Worm (Caenorhabditis elegans) whole organism, young adult: Measurements from ENCODE around the gene Y73B6BL.288.

Source experiments
- B0019.2 ChIP-seq: fragments of 200-800 bp; sonication (Bioruptor generic); conservative IDR thresholded peaks from 2 replicates; pipeline ENCODE4 v1.3.6; 2022; ENCODE audit warnings: missing genetic modification reagents, missing genetic modification characterization, missing compliant biosample characterization
- B0261.1 ChIP-seq: sonication (generic microtip); optimal IDR thresholded peaks from 2 replicates; lab custom pipeline; 2016; ENCODE audit warnings: mild to moderate bottlenecking, missing genetic modification characterization, moderate library complexity, missing compliant biosample characterization
- C06A6.2 ChIP-seq: fragments of 200-800 bp; sonication (Bioruptor generic); conservative IDR thresholded peaks from 2 replicates; pipeline ENCODE4 v1.3.6; 2022; ENCODE audit warnings: missing genetic modification characterization, missing compliant biosample characterization
- C17E4.6 ChIP-seq: fragments of 200-800 bp; sonication (Bioruptor generic); IDR thresholded peaks from 2 replicates; pipeline ENCODE4 v1.3.6; 2022; ENCODE audit warnings: missing genetic modification reagents, missing genetic modification characterization, missing compliant biosample characterization
- F39B2.1 ChIP-seq: fragments of 200-800 bp; sonication (Bioruptor generic); IDR thresholded peaks from 2 replicates; pipeline ENCODE4 v1.3.6; 2022; ENCODE audit warnings: missing genetic modification reagents, missing genetic modification characterization, missing compliant biosample characterization
- F49E8.2 ChIP-seq: sonication (generic microtip); optimal IDR thresholded peaks from 3 replicates; lab custom pipeline; 2017; ENCODE audit warnings: missing genetic modification characterization, mild to moderate bottlenecking, missing compliant biosample characterization, antibody characterized with exemption, moderate library complexity; ENCODE audit not compliant: insufficient read depth
- Y95B8A.8 ChIP-seq: fragments of 200-800 bp; sonication (Bioruptor generic); IDR thresholded peaks from 2 replicates; pipeline ENCODE4 v1.3.6; 2022; ENCODE audit warnings: missing genetic modification reagents, missing genetic modification characterization, missing compliant biosample characterization
- akir-1 ChIP-seq: fragments of 200-800 bp; sonication (Bioruptor generic); optimal IDR thresholded peaks from 2 replicates; lab custom pipeline; 2018; ENCODE audit warnings: mild to moderate bottlenecking, missing genetic modification characterization, moderate library complexity, missing compliant biosample characterization
- aptf-3 ChIP-seq: fragments of 200-800 bp; sonication (Bioruptor generic); IDR thresholded peaks from 2 replicates; pipeline ENCODE4 v1.3.6; 2022; ENCODE audit warnings: missing genetic modification characterization, missing compliant biosample characterization
- atf-7 ChIP-seq: sonication (generic microtip); optimal IDR thresholded peaks from 2 replicates; lab custom pipeline; 2017; ENCODE audit warnings: mild to moderate bottlenecking, missing genetic modification characterization, missing compliant biosample characterization
- attf-5 ChIP-seq: fragments of 200-800 bp; sonication (Bioruptor generic); optimal IDR thresholded peaks from 2 replicates; lab custom pipeline; 2018; ENCODE audit warnings: mild to moderate bottlenecking, missing genetic modification characterization, missing compliant biosample characterization
- bed-2 ChIP-seq: fragments of 200-800 bp; sonication (Bioruptor generic); IDR thresholded peaks from 2 replicates; pipeline ENCODE4 v1.3.6; 2022; ENCODE audit warnings: missing genetic modification reagents, missing genetic modification characterization, missing compliant biosample characterization
- ceh-79 ChIP-seq: sonication (generic microtip); optimal IDR thresholded peaks from 2 replicates; lab custom pipeline; 2017; ENCODE audit warnings: mild to moderate bottlenecking, missing genetic modification characterization, missing compliant biosample characterization
- chd-7 ChIP-seq: sonication (generic microtip); optimal IDR thresholded peaks from 2 replicates; lab custom pipeline; 2016; ENCODE audit warnings: mild to moderate bottlenecking, missing genetic modification characterization, moderate library complexity, missing compliant biosample characterization
- dox-1 ChIP-seq: fragments of 200-800 bp; sonication (Bioruptor generic); IDR thresholded peaks from 2 replicates; pipeline ENCODE4 v1.3.6; 2022; ENCODE audit warnings: missing genetic modification reagents, missing genetic modification characterization, missing compliant biosample characterization
- egl-18 ChIP-seq: fragments of 200-800 bp; sonication (Bioruptor generic); IDR thresholded peaks from 2 replicates; pipeline ENCODE4 v1.3.6; 2022; ENCODE audit warnings: missing genetic modification reagents, missing genetic modification characterization, missing compliant biosample characterization
- egl-44 ChIP-seq: fragments of 200-800 bp; sonication (Bioruptor generic); IDR thresholded peaks from 2 replicates; pipeline ENCODE4 v1.3.6; 2022; ENCODE audit warnings: missing genetic modification reagents, missing genetic modification characterization, missing compliant biosample characterization
- egrh-3 ChIP-seq: fragments of 200-800 bp; sonication (Bioruptor generic); IDR thresholded peaks from 2 replicates; pipeline ENCODE4 v1.3.6; 2022; ENCODE audit warnings: missing genetic modification reagents, missing genetic modification characterization, missing compliant biosample characterization
- ekl-4 ChIP-seq: fragments of 200-800 bp; sonication (Bioruptor generic); IDR thresholded peaks from 2 replicates; pipeline ENCODE4 v1.3.6; 2022; ENCODE audit warnings: missing genetic modification reagents, missing genetic modification characterization, missing compliant biosample characterization
- hmg-1.2 ChIP-seq: fragments of 200-800 bp; sonication (Bioruptor generic); IDR thresholded peaks from 2 replicates; pipeline ENCODE4 v1.3.6; 2022; ENCODE audit warnings: missing genetic modification reagents, missing genetic modification characterization, missing compliant biosample characterization
- hmg-20 ChIP-seq: fragments of 200-800 bp; sonication (Bioruptor generic); IDR thresholded peaks from 2 replicates; pipeline ENCODE4 v1.3.6; 2022; ENCODE audit warnings: missing genetic modification reagents, missing genetic modification characterization, missing compliant biosample characterization
- hrde-1 ChIP-seq: sonication (generic microtip); optimal IDR thresholded peaks from 2 replicates; lab custom pipeline; 2016; ENCODE audit warnings: missing genetic modification characterization, mild to moderate bottlenecking, missing compliant biosample characterization, moderate library complexity, missing genotype, missing genetic modification reagents, borderline replicate concordance
- hsf-1 ChIP-seq: fragments of 200-800 bp; sonication (Bioruptor generic); IDR thresholded peaks from 2 replicates; pipeline ENCODE4 v1.3.6; 2022; ENCODE audit warnings: missing genetic modification reagents, missing genetic modification characterization, missing compliant biosample characterization
- lin-35 ChIP-seq, 3 experiments: fragments of 150-350 bp in 2 of 3; sonication (generic microtip) in 1 of 3; optimal IDR thresholded peaks; 2 replicates each; lab custom pipeline; 2014 to 2018; ENCODE audit warnings: missing biosample characterization in 3 of 3, missing genetic modification characterization in 3 of 3, missing genetic modification reagents in 3 of 3
- lin-40 ChIP-seq: sonication (generic microtip); optimal IDR thresholded peaks from 2 replicates; lab custom pipeline; 2016; ENCODE audit warnings: missing genetic modification characterization, mild to moderate bottlenecking, missing compliant biosample characterization, missing genotype, missing genetic modification reagents
- lir-1 ChIP-seq: fragments of 200-800 bp; sonication (Bioruptor generic); conservative IDR thresholded peaks from 2 replicates; pipeline ENCODE4 v1.3.6; 2022; ENCODE audit warnings: missing genetic modification reagents, missing genetic modification characterization, missing compliant biosample characterization
- madf-3 ChIP-seq: fragments of 200-800 bp; sonication (Bioruptor generic); IDR thresholded peaks from 2 replicates; pipeline ENCODE4 v1.3.6; 2022; ENCODE audit warnings: missing genetic modification reagents, missing genetic modification characterization, missing compliant biosample characterization
- madf-8 ChIP-seq: fragments of 200-800 bp; sonication (Bioruptor generic); conservative IDR thresholded peaks from 2 replicates; pipeline ENCODE4 v1.3.6; 2022; ENCODE audit warnings: missing genetic modification reagents, missing genetic modification characterization, missing compliant biosample characterization
- mcd-1 ChIP-seq: fragments of 200-800 bp; sonication (Bioruptor generic); IDR thresholded peaks from 2 replicates; pipeline ENCODE4 v1.3.6; 2022; ENCODE audit warnings: missing genetic modification reagents, missing genetic modification characterization, missing compliant biosample characterization
- mxl-1 ChIP-seq: sonication (generic microtip); optimal IDR thresholded peaks from 2 replicates; lab custom pipeline; 2016; ENCODE audit warnings: missing genetic modification characterization, missing compliant biosample characterization
- nfya-1 ChIP-seq: sonication (generic microtip); optimal IDR thresholded peaks from 2 replicates; lab custom pipeline; 2017; ENCODE audit warnings: antibody characterized with exemption, missing compliant biosample characterization, missing genetic modification characterization, borderline replicate concordance; ENCODE audit not compliant: insufficient read depth
- nfyb-1 ChIP-seq: fragments of 200-800 bp; sonication (Bioruptor generic); IDR thresholded peaks from 2 replicates; pipeline ENCODE4 v1.3.6; 2022; ENCODE audit warnings: missing genetic modification reagents, missing genetic modification characterization, missing compliant biosample characterization
- nhr-80 ChIP-seq: sonication (generic microtip); optimal IDR thresholded peaks from 2 replicates; lab custom pipeline; 2016; ENCODE audit warnings: missing genetic modification characterization, missing compliant biosample characterization
- pha-4 ChIP-seq: fragments of 150-350 bp; sonication (generic microtip); optimal IDR thresholded peaks from 2 replicates; lab custom pipeline; 2014; ENCODE audit warnings: missing biosample characterization, missing genetic modification reagents, missing genetic modification characterization
- rcor-1 ChIP-seq: fragments of 200-800 bp; sonication (Bioruptor generic); IDR thresholded peaks from 2 replicates; pipeline ENCODE4 v1.3.6; 2022; ENCODE audit warnings: missing genetic modification reagents, missing genetic modification characterization, missing compliant biosample characterization
- repo-1 ChIP-seq: sonication (generic microtip); optimal IDR thresholded peaks from 2 replicates; lab custom pipeline; 2017; ENCODE audit warnings: mild to moderate bottlenecking, missing genetic modification characterization, missing compliant biosample characterization
- sea-2 ChIP-seq: fragments of 200-800 bp; sonication (Bioruptor generic); IDR thresholded peaks from 2 replicates; pipeline ENCODE4 v1.3.6; 2022; ENCODE audit warnings: missing genetic modification characterization, missing compliant biosample characterization
- snpc-1.1 ChIP-seq: sonication (generic microtip); optimal IDR thresholded peaks from 2 replicates; lab custom pipeline; 2017; ENCODE audit warnings: missing genetic modification characterization, mild to moderate bottlenecking, missing compliant biosample characterization, antibody characterized with exemption, moderate library complexity, missing genotype, missing genetic modification reagents; ENCODE audit not compliant: insufficient read depth
- snpc-3.4 ChIP-seq: sonication (generic microtip); optimal IDR thresholded peaks from 2 replicates; lab custom pipeline; 2017; ENCODE audit warnings: missing genetic modification characterization, mild to moderate bottlenecking, missing compliant biosample characterization, antibody characterized with exemption, moderate library complexity, missing genotype, missing genetic modification reagents
- somi-1 ChIP-seq: fragments of 200-800 bp; sonication (Bioruptor generic); optimal IDR thresholded peaks from 2 replicates; lab custom pipeline; 2018; ENCODE audit warnings: mild to moderate bottlenecking, missing genetic modification characterization, missing compliant biosample characterization
- sptf-2 ChIP-seq: fragments of 200-800 bp; sonication (Bioruptor generic); optimal IDR thresholded peaks from 2 replicates; lab custom pipeline; 2018; ENCODE audit warnings: mild to moderate bottlenecking, missing genetic modification characterization, missing compliant biosample characterization
- tbp1 ChIP-seq: fragments of 200-800 bp; sonication (Bioruptor generic); optimal IDR thresholded peaks from 2 replicates; lab custom pipeline; 2018; ENCODE audit warnings: mild to moderate bottlenecking, missing genetic modification characterization, missing compliant biosample characterization
- tlf-1 ChIP-seq: fragments of 200-800 bp; sonication (Bioruptor generic); optimal IDR thresholded peaks from 2 replicates; lab custom pipeline; 2018; ENCODE audit warnings: mild to moderate bottlenecking, missing genetic modification characterization, missing compliant biosample characterization
- zfh-2 ChIP-seq: fragments of 200-800 bp; sonication (Bioruptor generic); conservative IDR thresholded peaks from 2 replicates; pipeline ENCODE4 v1.3.6; 2022; ENCODE audit warnings: missing genetic modification reagents, missing genetic modification characterization, missing compliant biosample characterization
- ztf-26 ChIP-seq: sonication (generic microtip); optimal IDR thresholded peaks from 2 replicates; lab custom pipeline; 2017; ENCODE audit warnings: missing genetic modification characterization, missing compliant biosample characterization

Gene Y73B6BL.288

DNA sequence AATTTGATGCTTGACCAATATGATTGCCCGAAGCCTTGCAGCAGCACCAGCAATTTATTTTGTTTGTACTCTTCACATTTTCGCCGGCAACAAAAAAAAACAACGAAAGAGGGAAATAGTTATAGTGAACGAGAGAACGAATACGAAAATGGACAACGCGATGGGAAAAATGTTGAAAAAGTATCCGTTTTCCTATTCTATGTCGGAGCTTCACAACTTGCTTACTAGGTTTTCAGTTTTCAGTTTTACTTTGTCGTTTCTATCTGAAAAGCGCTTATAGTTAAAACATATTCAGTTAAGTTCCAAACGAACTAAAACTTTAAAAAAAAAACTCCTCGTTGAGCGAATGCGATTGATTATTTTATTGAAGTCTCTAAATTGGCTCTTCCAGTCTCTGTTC is 14.1 kb downstream of the Y73B6BL.288 start:
- TF ChIP-seq egrh-3 (GFP tag; lab: Robert Waterston, UW) (no peak), tlf-1 (GFP tag; lab: Kevin White, UChicago) (no peak), egl-44 (GFP tag; lab: Robert Waterston, UW) (no peak), Y95B8A.8 (GFP tag; lab: Robert Waterston, UW) (no peak), C06A6.2 (GFP tag; lab: Robert Waterston, UW) (no peak), chd-7 (tag; lab: Kevin White, UChicago) (no peak), F49E8.2 (tag; lab: Kevin White, UChicago) (no peak), akir-1 (no peak), ceh-79 (no peak), pha-4 (tag; lab: Kevin White, UChicago) (no peak)

DNA sequence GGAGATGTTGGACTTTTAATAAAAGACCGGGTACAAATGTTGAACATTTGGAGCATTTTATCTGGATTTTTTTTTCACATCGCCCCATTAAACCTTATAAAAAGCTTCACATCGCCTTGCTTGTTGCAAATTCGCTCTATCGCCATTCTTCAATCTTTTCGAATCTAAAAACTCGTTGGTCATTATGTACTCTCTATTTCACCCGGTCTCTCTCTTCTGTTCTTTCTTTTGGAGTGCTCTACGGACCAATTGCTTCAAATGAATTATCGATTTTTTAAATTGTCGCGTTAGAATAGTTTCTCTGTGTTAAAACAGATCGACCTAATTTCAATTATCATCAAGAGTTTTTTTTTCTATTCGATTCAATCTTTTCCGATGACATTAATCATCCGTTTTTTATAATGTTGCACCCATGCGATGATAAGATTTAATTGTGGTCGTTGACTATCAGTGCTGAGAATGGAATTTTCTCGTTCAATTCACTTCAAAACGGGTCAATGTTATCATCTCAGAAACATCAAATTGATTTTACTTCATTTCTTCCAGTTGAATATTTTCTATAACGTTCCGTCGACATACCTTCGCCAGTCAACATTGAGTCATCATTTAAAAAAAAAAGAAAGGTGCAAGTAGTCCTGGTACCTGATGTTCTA is 14.8 kb downstream of the Y73B6BL.288 start:
- TF ChIP-seq sea-2 (no peak), madf-8 (no peak), ekl-4 (GFP tag; lab: Robert Waterston, UW) (no peak), aptf-3 (GFP tag; lab: Robert Waterston, UW) (no peak), egl-18 (GFP tag; lab: Robert Waterston, UW) (no peak), mcd-1 (GFP tag; lab: Robert Waterston, UW) (0 out of 2 replicates have a peak, but pooled peaks have one; percentile 42), hmg-1.2 (peak; percentile 27; the same call in 1 of the 2 replicates), B0261.1 (tag; lab: Kevin White, UChicago) (no peak), lin-35 (GFP tag; optimal IDR thresholded peaks at IDR 0.05; lab: Kevin White, UChicago) (peak in 1 of 3 experiments; percentile 12), rcor-1 (GFP tag; lab: Robert Waterston, UW) (no peak), tbp1 (GFP tag; lab: Kevin White, UChicago) (no peak), somi-1 (no peak), repo-1 (no peak), nfyb-1 (GFP tag; lab: Robert Waterston, UW) (no peak), hmg-20 (GFP tag; lab: Robert Waterston, UW) (no peak), ztf-26 (tag; lab: Kevin White, UChicago) (no peak), attf-5 (GFP tag; lab: Kevin White, UChicago) (peak; percentile 4), egl-44 (GFP tag; lab: Robert Waterston, UW) (no peak), lir-1 (GFP tag; lab: Robert Waterston, UW) (no peak), bed-2 (no peak), madf-3 (GFP tag; lab: Robert Waterston, UW) (no peak), B0019.2 (GFP tag; lab: Robert Waterston, UW) (no peak), nhr-80 (tag; lab: Kevin White, UChicago) (peak; percentile 63)

DNA sequence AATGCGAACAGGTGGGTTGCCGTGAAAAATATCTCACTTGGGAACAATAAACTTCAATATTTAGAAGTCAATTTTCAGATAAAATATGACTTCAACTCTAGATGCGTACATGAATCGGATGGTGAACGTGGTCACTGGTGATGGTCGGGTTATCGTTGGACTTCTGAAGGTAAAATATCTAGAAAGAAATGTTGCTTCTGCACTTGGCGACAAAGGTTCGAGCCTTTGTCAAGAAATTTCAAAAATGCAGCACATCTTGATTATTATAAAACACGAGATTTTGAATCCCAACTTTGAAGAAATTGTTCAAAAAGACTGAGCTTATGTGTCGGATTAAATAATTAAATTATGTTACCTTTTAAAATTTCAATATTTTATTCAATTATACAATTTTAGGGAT is 15.9 kb downstream of the Y73B6BL.288 start, which contains the start of gene lsm-8:
Gene lsm-8, plus strand, starts transcription at position 79 of the 400 bp plus-strand sequence.
- TF ChIP-seq lin-40 (tag; lab: Kevin White, UChicago) (no peak), nfya-1 (tag; lab: Kevin White, UChicago) (no peak), snpc-3.4 (tag; lab: Kevin White, UChicago) (peak; percentile 11), lir-1 (GFP tag; lab: Robert Waterston, UW) (no peak), bed-2 (no peak), atf-7 (tag; lab: Kevin White, UChicago) (no peak), zfh-2 (no peak), dox-1 (no peak), mxl-1 (tag; lab: Kevin White, UChicago) (no peak), C17E4.6 (GFP tag; lab: Robert Waterston, UW) (no peak), hsf-1 (GFP tag; lab: Robert Waterston, UW) (peak; percentile 48), sptf-2 (GFP tag; lab: Kevin White, UChicago) (no peak), F39B2.1 (GFP tag; lab: Robert Waterston, UW) (no peak), repo-1 (no peak), hrde-1 (tag; lab: Kevin White, UChicago) (no peak), egl-44 (GFP tag; lab: Robert Waterston, UW) (no peak), snpc-1.1 (tag; lab: Kevin White, UChicago) (peak; percentile 4)
- TF ChIP-seq, all 124 proteins: peak for 3
